Worm (Caenorhabditis elegans) whole organism, young adult: ENCODE measurements around the gene fbxb-29.
"Not testable (repeated sequence)": the region's sequence is repeated elsewhere in the genome, so short reads cannot be mapped to it uniquely, and the experiment has no call there.

Experiments used
- F37B4.10 ChIP-seq: fragments of 200-800 bp; sonication (Bioruptor generic); IDR thresholded peaks from 2 replicates; pipeline ENCODE4 v1.3.6; 2022; ENCODE audit warnings: missing genetic modification characterization, missing compliant biosample characterization
- K12H6.12 ChIP-seq: fragments of 200-800 bp; sonication (Bioruptor generic); optimal IDR thresholded peaks from 2 replicates; lab custom pipeline; 2018; ENCODE audit warnings: mild to moderate bottlenecking, missing genetic modification characterization, missing compliant biosample characterization
- egl-44 ChIP-seq: fragments of 200-800 bp; sonication (Bioruptor generic); IDR thresholded peaks from 2 replicates; pipeline ENCODE4 v1.3.6; 2022; ENCODE audit warnings: missing genetic modification reagents, missing genetic modification characterization, missing compliant biosample characterization
- let-607 ChIP-seq, 2 experiments: fragments of 200-800 bp in 1 of 2; sonication (Bioruptor generic) in 1 of 2; sonication (generic microtip) in 1 of 2; optimal IDR thresholded peaks; 2 replicates each; lab custom pipeline; 2016 to 2018; ENCODE audit warnings: mild to moderate bottlenecking in 2 of 2, missing compliant biosample characterization in 2 of 2, missing genetic modification characterization in 2 of 2, moderate library complexity in 2 of 2, missing genotype in 1 of 2
- lin-35 ChIP-seq, 3 experiments: fragments of 150-350 bp in 2 of 3; sonication (generic microtip) in 1 of 3; optimal IDR thresholded peaks; 2 replicates each; lab custom pipeline; 2014 to 2018; ENCODE audit warnings: missing biosample characterization in 3 of 3, missing genetic modification characterization in 3 of 3, missing genetic modification reagents in 3 of 3
- nhr-80 ChIP-seq: sonication (generic microtip); optimal IDR thresholded peaks from 2 replicates; lab custom pipeline; 2016; ENCODE audit warnings: missing genetic modification characterization, missing compliant biosample characterization
- pha-4 ChIP-seq: fragments of 150-350 bp; sonication (generic microtip); optimal IDR thresholded peaks from 2 replicates; lab custom pipeline; 2014; ENCODE audit warnings: missing biosample characterization, missing genetic modification reagents, missing genetic modification characterization
- unc-62 ChIP-seq: fragments of 150-350 bp; optimal IDR thresholded peaks from 2 replicates; lab custom pipeline; 2014; ENCODE audit warnings: missing biosample characterization, missing genetic modification reagents, missing genetic modification characterization
- ztf-26 ChIP-seq: sonication (generic microtip); optimal IDR thresholded peaks from 2 replicates; lab custom pipeline; 2017; ENCODE audit warnings: missing genetic modification characterization, missing compliant biosample characterization

DNA sequence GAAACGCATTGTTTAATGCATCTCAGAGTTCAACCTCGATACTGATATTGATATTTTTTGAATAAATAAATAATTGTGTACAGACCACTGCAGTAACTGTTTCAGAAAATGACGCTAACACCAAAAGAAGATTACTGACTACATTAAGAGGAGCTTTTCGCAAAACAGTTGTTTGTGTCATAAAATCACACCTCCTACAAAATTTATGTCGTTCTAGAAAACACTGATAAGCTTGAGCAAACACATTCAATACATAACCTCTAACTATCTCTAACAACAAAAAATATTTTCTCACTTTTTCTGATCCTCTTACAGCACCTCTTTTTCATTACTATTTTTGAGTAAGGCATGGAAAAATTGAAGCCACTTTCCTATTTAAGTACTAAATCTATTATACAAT is 44.8 kb downstream of the fbxb-29 start, which contains the start of gene fbxc-7:
- TF ChIP-seq egl-44 (GFP tag; lab: Robert Waterston, UW); unc-62; ztf-26 (tag; lab: Kevin White, UChicago); F37B4.10 (GFP tag; lab: Robert Waterston, UW); nhr-80; lin-35 (GFP tag; optimal IDR thresholded peaks at IDR 0.05; lab: Kevin White, UChicago); pha-4 (tag; lab: Kevin White, UChicago); let-607 (tag; optimal IDR thresholded peaks at IDR 0.05; lab: Kevin White, UChicago); K12H6.12 (tag; lab: Kevin White, UChicago): not testable (repeated sequence)
